Worm (Caenorhabditis elegans): Measurements from ENCODE around the gene ZK686.5.

ce11 chrIII:7769965-7770364 lies 2.6 kb upstream of the ZK686.5 start, which contains the start of gene snu-23:
- no peak for TF ChIP-seq tbx-8 (GFP tag; optimal IDR thresholded peaks at IDR 0.05)
- TF ChIP-seq nhr-12 (tag; optimal IDR thresholded peaks at IDR 0.05), result no peak
- TF ChIP-seq nhr-237 (tag; optimal IDR thresholded peaks at IDR 0.05), result no peak
- no peak for TF ChIP-seq lin-13 (tag; optimal IDR thresholded peaks at IDR 0.05)

Measured in whole organism, mixed stage, embryonic.